Worm (Caenorhabditis elegans): ENCODE measurements around the gene col-118.

- no peak for TF ChIP-seq ZK546.5 (tag; optimal IDR thresholded peaks at IDR 0.05)
- TF ChIP-seq nhr-11 (tag; optimal IDR thresholded peaks at IDR 0.05) = no peak
- TF ChIP-seq ama-1 (optimal IDR thresholded peaks at IDR 0.05) = no peak
- TF ChIP-seq Y105C5A.15 (GFP tag; IDR thresholded peaks at IDR 0.05) = no peak
- TF ChIP-seq fkh-10 (GFP tag; optimal IDR thresholded peaks at IDR 0.05) = no peak
- no peak for TF ChIP-seq jun-1 (tag; optimal IDR thresholded peaks at IDR 0.05)
- TF ChIP-seq nhr-25 (tag; optimal IDR thresholded peaks at IDR 0.05; ENCODE audit: borderline replicate concordance, insufficient read depth) = no peak
- TF ChIP-seq lin-15B (tag; optimal IDR thresholded peaks at IDR 0.05) = no peak
- TF ChIP-seq aly-2 (tag; optimal IDR thresholded peaks at IDR 0.05) = no peak
- TF ChIP-seq nhr-77 (tag; optimal IDR thresholded peaks at IDR 0.05) = no peak
- no peak; the same call in 1 of the 2 replicates for TF ChIP-seq snpc-1.2 (GFP tag; IDR thresholded peaks at IDR 0.05)
- TF ChIP-seq Y48G9A.11 (GFP tag; IDR thresholded peaks at IDR 0.05) = no peak; the same call in 1 of the 2 replicates
- no peak for TF ChIP-seq egl-27 (tag; optimal IDR thresholded peaks at IDR 0.05)
Observed at ce11 chrIV:8888525-8889026, 40.6 kb downstream of the col-118 start, which contains the start of gene oma-1.
